Worm (Caenorhabditis elegans) whole organism, L4/young adult: Measurements from ENCODE around the gene Y59A8B.25.

Source experiments
- W03F9.2 ChIP-seq: fragments of 150-350 bp; optimal IDR thresholded peaks from 2 replicates; lab custom pipeline; 2014; ENCODE audit warnings: missing biosample characterization, missing genetic modification characterization
- dao-5 ChIP-seq: sonication (generic microtip); optimal IDR thresholded peaks from 2 replicates; lab custom pipeline; 2016; ENCODE audit warnings: missing genotype, missing genetic modification characterization, moderate library complexity, missing compliant biosample characterization

DNA sequence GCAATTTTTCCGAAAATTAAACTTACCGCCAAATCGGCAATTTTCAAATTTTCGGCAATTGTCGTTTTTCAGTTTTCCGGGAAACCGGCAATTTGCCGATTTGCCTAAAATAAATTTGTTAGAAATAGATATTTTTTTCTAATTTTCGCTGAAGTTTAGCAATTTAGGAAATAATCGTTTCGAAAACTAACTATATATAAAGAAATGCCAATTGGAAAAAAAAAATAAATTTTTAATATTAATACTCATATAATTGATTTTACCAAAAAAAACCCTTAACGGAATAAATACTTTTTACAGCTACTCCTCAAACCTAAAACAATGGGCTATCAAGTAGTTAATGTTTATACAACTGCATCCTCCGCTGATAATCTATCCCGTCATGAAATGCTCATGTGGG, 11.9 kb downstream of the Y59A8B.25 start, which contains the start of gene ebp-1:
- TF ChIP-seq W03F9.2 (tag; lab: Kevin White, UChicago): no peak
- TF ChIP-seq dao-5 (tag; lab: Kevin White, UChicago): no peak
